Worm (Caenorhabditis elegans) whole organism, late embryonic: ENCODE measurements around the gene W08E12.8.

Experiments used
- C08G9.2 ChIP-seq: sonication (generic microtip); optimal IDR thresholded peaks from 2 replicates; lab custom pipeline; 2016; ENCODE audit warnings: mild to moderate bottlenecking, missing genetic modification characterization, moderate library complexity, missing compliant biosample characterization
- C38D4.7 ChIP-seq: fragments of 200-800 bp; sonication (Bioruptor generic); optimal IDR thresholded peaks from 2 replicates; lab custom pipeline; 2018; ENCODE audit warnings: mild to moderate bottlenecking, missing genetic modification characterization, moderate library complexity, missing compliant biosample characterization
- F13H6.1 ChIP-seq: sonication (generic microtip); optimal IDR thresholded peaks from 2 replicates; lab custom pipeline; 2016; ENCODE audit warnings: missing genetic modification characterization, missing compliant biosample characterization
- K02D7.2 ChIP-seq: sonication (generic microtip); optimal IDR thresholded peaks from 2 replicates; lab custom pipeline; 2017; ENCODE audit warnings: mild to moderate bottlenecking, missing genetic modification characterization, missing compliant biosample characterization
- K09A11.1 ChIP-seq: sonication (generic microtip); optimal IDR thresholded peaks from 2 replicates; lab custom pipeline; 2017; ENCODE audit warnings: antibody characterized with exemption, mild to moderate bottlenecking, missing genetic modification characterization, missing compliant biosample characterization; ENCODE audit not compliant: insufficient read depth
- Y22D7AL.16 ChIP-seq: sonication (generic microtip); optimal IDR thresholded peaks from 2 replicates; lab custom pipeline; 2016; ENCODE audit warnings: missing genetic modification characterization, missing compliant biosample characterization
- ahr-1 ChIP-seq: sonication (generic microtip); optimal IDR thresholded peaks from 2 replicates; lab custom pipeline; 2016; ENCODE audit warnings: missing genetic modification characterization, missing compliant biosample characterization
- ama-1 ChIP-seq: fragments of 150-350 bp; optimal IDR thresholded peaks from 2 replicates; lab custom pipeline; 2014
- ceh-18 ChIP-seq: sonication (generic microtip); optimal IDR thresholded peaks from 2 replicates; lab custom pipeline; 2016; ENCODE audit warnings: missing genetic modification characterization, missing compliant biosample characterization
- ceh-19 ChIP-seq: fragments of 200-800 bp; sonication (Bioruptor generic); optimal IDR thresholded peaks from 2 replicates; lab custom pipeline; 2018; ENCODE audit warnings: mild to moderate bottlenecking, missing genetic modification characterization, missing compliant biosample characterization
- ceh-22 ChIP-seq: sonication (generic microtip); optimal IDR thresholded peaks from 2 replicates; lab custom pipeline; 2017; ENCODE audit warnings: missing biosample characterization, missing genetic modification characterization
- ceh-31 ChIP-seq: sonication (generic microtip); optimal IDR thresholded peaks from 2 replicates; lab custom pipeline; 2016; ENCODE audit warnings: missing genetic modification characterization, missing compliant biosample characterization
- ceh-48 ChIP-seq: sonication (generic microtip); optimal IDR thresholded peaks from 2 replicates; lab custom pipeline; 2016; ENCODE audit warnings: missing genetic modification characterization, inconsistent platforms, missing compliant biosample characterization
- ceh-6 ChIP-seq: fragments of 200-800 bp; sonication (Bioruptor generic); optimal IDR thresholded peaks from 2 replicates; lab custom pipeline; 2018; ENCODE audit warnings: mild to moderate bottlenecking, missing genetic modification characterization, missing compliant biosample characterization
- dve-1 ChIP-seq: sonication (generic microtip); optimal IDR thresholded peaks from 2 replicates; lab custom pipeline; 2017; ENCODE audit warnings: antibody characterized with exemption, mild to moderate bottlenecking, missing genetic modification characterization, missing compliant biosample characterization
- elt-2 ChIP-seq: sonication (generic microtip); optimal IDR thresholded peaks from 2 replicates; lab custom pipeline; 2016; ENCODE audit warnings: missing genetic modification reagents, missing genetic modification characterization, missing compliant biosample characterization
- elt-4 ChIP-seq: sonication (generic microtip); optimal IDR thresholded peaks from 2 replicates; lab custom pipeline; 2016; ENCODE audit warnings: missing genetic modification characterization, missing compliant biosample characterization
- ets-4 ChIP-seq: sonication (generic microtip); optimal IDR thresholded peaks from 2 replicates; lab custom pipeline; 2016; ENCODE audit warnings: missing genetic modification characterization, missing compliant biosample characterization
- eyg-1 ChIP-seq: sonication (generic microtip); optimal IDR thresholded peaks from 2 replicates; lab custom pipeline; 2016; ENCODE audit warnings: missing genotype, missing genetic modification characterization, missing compliant biosample characterization
- fax-1 ChIP-seq: sonication (generic microtip); optimal IDR thresholded peaks from 2 replicates; lab custom pipeline; 2016; ENCODE audit warnings: missing genotype, missing genetic modification characterization, missing compliant biosample characterization
- fkh-10 ChIP-seq: fragments of 150-350 bp; optimal IDR thresholded peaks from 2 replicates; lab custom pipeline; 2014; ENCODE audit warnings: missing biosample characterization, missing genetic modification reagents, missing genetic modification characterization
- fkh-6 ChIP-seq: sonication (generic microtip); optimal IDR thresholded peaks from 2 replicates; lab custom pipeline; 2016; ENCODE audit warnings: missing genetic modification characterization, missing compliant biosample characterization
- gmeb-2 ChIP-seq: sonication (generic microtip); optimal IDR thresholded peaks from 2 replicates; lab custom pipeline; 2016; ENCODE audit warnings: missing genetic modification characterization, inconsistent platforms, missing compliant biosample characterization
- hlh-13 ChIP-seq: fragments of 200-800 bp; sonication (Bioruptor generic); optimal IDR thresholded peaks from 2 replicates; lab custom pipeline; 2018; ENCODE audit warnings: mild to moderate bottlenecking, missing genetic modification characterization, missing compliant biosample characterization
- hlh-30 ChIP-seq: sonication (generic microtip); optimal IDR thresholded peaks from 2 replicates; lab custom pipeline; 2017; ENCODE audit warnings: antibody characterized with exemption, missing genetic modification characterization, missing compliant biosample characterization; ENCODE audit not compliant: insufficient read depth
- hlh-6 ChIP-seq: sonication (generic microtip); optimal IDR thresholded peaks from 2 replicates; lab custom pipeline; 2016; ENCODE audit warnings: missing genotype, missing genetic modification characterization, missing compliant biosample characterization
- hlh-8 ChIP-seq: sonication (generic microtip); optimal IDR thresholded peaks from 2 replicates; lab custom pipeline; 2016; ENCODE audit warnings: missing genotype, missing genetic modification characterization, missing compliant biosample characterization
- lim-6 ChIP-seq: sonication (generic microtip); optimal IDR thresholded peaks from 2 replicates; lab custom pipeline; 2016; ENCODE audit warnings: missing genetic modification characterization, missing compliant biosample characterization
- madf-2 ChIP-seq: sonication (generic microtip); optimal IDR thresholded peaks from 2 replicates; lab custom pipeline; 2017; ENCODE audit warnings: missing genetic modification characterization, missing compliant biosample characterization
- nfya-1 ChIP-seq: sonication (generic microtip); optimal IDR thresholded peaks from 2 replicates; lab custom pipeline; 2017; ENCODE audit warnings: missing genetic modification characterization, mild to moderate bottlenecking, missing compliant biosample characterization, antibody characterized with exemption, moderate library complexity
- nhr-11 ChIP-seq: fragments of 150-350 bp; optimal IDR thresholded peaks from 2 replicates; lab custom pipeline; 2014; ENCODE audit warnings: missing biosample characterization, missing genetic modification characterization
- nhr-232 ChIP-seq: sonication (generic microtip); optimal IDR thresholded peaks from 2 replicates; lab custom pipeline; 2016; ENCODE audit warnings: missing genetic modification characterization, missing compliant biosample characterization
- pag-3 ChIP-seq: sonication (generic microtip); optimal IDR thresholded peaks from 2 replicates; lab custom pipeline; 2016; ENCODE audit warnings: missing compliant biosample characterization, missing genetic modification characterization, borderline replicate concordance
- pat-9 ChIP-seq: fragments of 200-800 bp; sonication (Bioruptor generic); optimal IDR thresholded peaks from 2 replicates; lab custom pipeline; 2018; ENCODE audit warnings: mild to moderate bottlenecking, missing genetic modification characterization, moderate library complexity, missing compliant biosample characterization
- pax-1 ChIP-seq: fragments of 150-350 bp; optimal IDR thresholded peaks from 2 replicates; lab custom pipeline; 2014; ENCODE audit warnings: missing biosample characterization, missing genetic modification characterization
- pha-4 ChIP-seq: fragments of 150-350 bp; optimal IDR thresholded peaks from 2 replicates; lab custom pipeline; 2018; ENCODE audit warnings: missing biosample characterization, missing genetic modification reagents, missing genetic modification characterization
- pqm-1 ChIP-seq: sonication (generic microtip); optimal IDR thresholded peaks from 2 replicates; lab custom pipeline; 2016; ENCODE audit warnings: missing genetic modification characterization, missing compliant biosample characterization
- pros-1 ChIP-seq: fragments of 150-350 bp; optimal IDR thresholded peaks from 2 replicates; lab custom pipeline; 2014; ENCODE audit warnings: missing biosample characterization, missing genetic modification reagents, missing genetic modification characterization
- ref-2 ChIP-seq: sonication (generic microtip); optimal IDR thresholded peaks from 2 replicates; lab custom pipeline; 2016; ENCODE audit warnings: missing genetic modification characterization, missing compliant biosample characterization
- rnt-1 ChIP-seq: sonication (generic microtip); optimal IDR thresholded peaks from 2 replicates; lab custom pipeline; 2016; ENCODE audit warnings: missing genetic modification characterization, missing compliant biosample characterization
- sdc-2 ChIP-seq: sonication (generic microtip); optimal IDR thresholded peaks from 2 replicates; lab custom pipeline; 2016; ENCODE audit warnings: missing genotype, missing genetic modification characterization, missing compliant biosample characterization
- sox-4 ChIP-seq: sonication (generic microtip); optimal IDR thresholded peaks from 2 replicates; lab custom pipeline; 2017; ENCODE audit warnings: mild to moderate bottlenecking, missing genetic modification characterization, inconsistent platforms, missing compliant biosample characterization
- syd-9 ChIP-seq: sonication (generic microtip); optimal IDR thresholded peaks from 2 replicates; lab custom pipeline; 2016; ENCODE audit warnings: mild to moderate bottlenecking, missing genetic modification characterization, moderate library complexity, missing compliant biosample characterization
- tbx-2 ChIP-seq: sonication (generic microtip); optimal IDR thresholded peaks from 2 replicates; lab custom pipeline; 2016; ENCODE audit warnings: missing genetic modification characterization, missing compliant biosample characterization
- unc-3 ChIP-seq, 2 experiments: fragments of 200-800 bp in 1 of 2; sonication (Bioruptor generic) in 1 of 2; sonication (generic microtip) in 1 of 2; conservative IDR thresholded peaks in 1 of 2; optimal IDR thresholded peaks in 1 of 2; 2 replicates each; pipeline versions ENCODE4 v1.3.6 to Lab custom; 2016 to 2022; ENCODE audit warnings: missing compliant biosample characterization in 2 of 2, missing genetic modification characterization in 2 of 2, missing genetic modification reagents in 1 of 2
- unc-42 ChIP-seq: sonication (generic microtip); optimal IDR thresholded peaks from 2 replicates; lab custom pipeline; 2016; ENCODE audit warnings: missing genotype, missing genetic modification characterization, missing compliant biosample characterization
- unc-86 ChIP-seq: sonication (generic microtip); optimal IDR thresholded peaks from 2 replicates; lab custom pipeline; 2016; ENCODE audit warnings: missing genetic modification characterization, missing compliant biosample characterization
- zip-5 ChIP-seq: sonication (generic microtip); optimal IDR thresholded peaks from 2 replicates; lab custom pipeline; 2016; ENCODE audit warnings: missing genetic modification characterization, missing compliant biosample characterization

The W08E12.8 gene

ce11 chrIV:3308885-3309284 is 16.7 kb downstream of the W08E12.8 start:
- TF ChIP-seq K02D7.2 (tag; lab: Kevin White, UChicago) (no peak), pax-1 (no peak), unc-3 (GFP tag; conservative IDR thresholded peaks at IDR 0.05; lab: Robert Waterston, UW) (no peak), unc-3 (tag; optimal IDR thresholded peaks at IDR 0.05; lab: Kevin White, UChicago) (no peak), ets-4 (tag; lab: Kevin White, UChicago) (no peak), ref-2 (tag; lab: Kevin White, UChicago) (no peak), eyg-1 (tag; lab: Kevin White, UChicago) (no peak), ceh-31 (tag; lab: Kevin White, UChicago) (no peak), sdc-2 (no peak), sox-4 (tag; lab: Kevin White, UChicago) (no peak), Y22D7AL.16 (tag; lab: Kevin White, UChicago) (no peak), elt-4 (tag; lab: Kevin White, UChicago) (no peak), madf-2 (tag; lab: Kevin White, UChicago) (no peak), C38D4.7 (no peak), ceh-19 (GFP tag; lab: Kevin White, UChicago) (no peak)

ce11 chrIV:3310662-3311219 is 18.6 kb downstream of the W08E12.8 start:
- no peak for TF ChIP-seq ceh-18 (tag; lab: Kevin White, UChicago)
- peak; percentile 42 for TF ChIP-seq elt-2 (tag; lab: Kevin White, UChicago)
- no peak for TF ChIP-seq syd-9 (tag; lab: Kevin White, UChicago)

DNA sequence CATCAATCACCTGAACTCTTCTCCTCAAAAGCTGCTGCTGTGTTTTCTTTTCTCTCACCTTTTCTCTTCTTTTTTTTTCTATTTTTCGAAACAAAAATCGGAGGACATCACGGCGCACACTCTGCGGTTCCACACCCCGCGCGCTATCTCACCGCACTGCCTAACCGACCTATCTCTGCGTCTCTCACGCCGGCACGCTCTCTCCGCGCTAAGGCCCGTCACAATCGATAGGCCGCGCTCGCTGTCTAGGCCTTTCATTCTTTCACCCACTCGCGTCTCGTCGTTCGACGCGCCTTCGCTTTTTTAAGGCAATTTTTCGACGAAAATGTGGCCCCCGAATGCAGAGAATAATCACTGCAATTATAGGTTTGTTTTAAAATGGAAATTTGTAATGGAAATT is 19.1 kb downstream of the W08E12.8 start, which contains the start of gene zip-11:
zip-11 (plus strand) TSS at position 34 of the 400 bp plus-strand sequence.
- TF ChIP-seq tbx-2 (tag; lab: Kevin White, UChicago) (peak; percentile 15), ama-1 (lab: Kevin White, UChicago) (no peak), ahr-1 (no peak), ceh-19 (GFP tag; lab: Kevin White, UChicago) (no peak), elt-2 (tag; lab: Kevin White, UChicago) (no peak), fkh-6 (tag; lab: Kevin White, UChicago) (no peak), ceh-48 (peak; percentile 31), hlh-13 (GFP tag; lab: Kevin White, UChicago) (no peak), K09A11.1 (tag; lab: Kevin White, UChicago) (no peak), pat-9 (tag; lab: Kevin White, UChicago) (no peak), C08G9.2 (tag; lab: Kevin White, UChicago) (no peak), ceh-22 (tag; lab: Kevin White, UChicago) (no peak), nfya-1 (tag; lab: Kevin White, UChicago) (peak; percentile 10), gmeb-2 (no peak), nhr-232 (no peak), pros-1 (no peak), fax-1 (no peak), unc-42 (no peak), hlh-6 (tag; lab: Kevin White, UChicago) (no peak), rnt-1 (peak; percentile 64), fkh-10 (GFP tag; lab: Kevin White, UChicago) (no peak), zip-5 (tag; lab: Kevin White, UChicago) (no peak), nhr-11 (tag; lab: Kevin White, UChicago) (no peak), lim-6 (tag; lab: Kevin White, UChicago) (no peak), eyg-1 (tag; lab: Kevin White, UChicago) (no peak), pqm-1 (tag; lab: Kevin White, UChicago) (no peak), ref-2 (tag; lab: Kevin White, UChicago) (peak; percentile 14), ceh-6 (GFP tag; lab: Kevin White, UChicago) (no peak), hlh-8 (tag; lab: Kevin White, UChicago) (no peak), F13H6.1 (no peak), unc-86 (tag; lab: Kevin White, UChicago) (no peak), hlh-30 (no peak), dve-1 (tag; lab: Kevin White, UChicago) (no peak), ets-4 (tag; lab: Kevin White, UChicago) (peak; percentile 30), pha-4 (tag; lab: Kevin White, UChicago) (no peak), pag-3 (tag; lab: Kevin White, UChicago) (no peak), unc-3 (GFP tag; conservative IDR thresholded peaks at IDR 0.05; lab: Robert Waterston, UW) (no peak), unc-3 (tag; optimal IDR thresholded peaks at IDR 0.05; lab: Kevin White, UChicago) (no peak), sox-4 (tag; lab: Kevin White, UChicago) (no peak), ceh-31 (tag; lab: Kevin White, UChicago) (peak; percentile 72)
